Fruit fly (Drosophila melanogaster) Kc167 (cell line): ENCODE measurements around the gene Cyp4ac2.

Experiments used
- Myc ChIP-seq: fragments of >200 bp; optimal IDR thresholded peaks from 2 replicates; lab custom pipeline; 2017; ENCODE audit warnings: missing external identifiers
- Sin3A ChIP-seq: fragments of >200 bp; optimal IDR thresholded peaks from 2 replicates; lab custom pipeline; 2018; ENCODE audit warnings: missing external identifiers
- h ChIP-seq: fragments of >200 bp; optimal IDR thresholded peaks from 3 replicates; lab custom pipeline; 2018; ENCODE audit warnings: missing external identifiers
- insv ChIP-seq: fragments of >200 bp; optimal IDR thresholded peaks from 3 replicates; lab custom pipeline; 2018; ENCODE audit warnings: missing external identifiers
- psq ChIP-seq: fragments of >200 bp; optimal IDR thresholded peaks from 2 replicates; lab custom pipeline; 2017; ENCODE audit warnings: missing external identifiers
- ttk ChIP-seq: sonication (Bioruptor generic); optimal IDR thresholded peaks from 2 replicates; lab custom pipeline; 2017; ENCODE audit warnings: missing external identifiers

The Cyp4ac2 gene

dm6 chr2L:5261223-5261984 lies 4.8 kb upstream of the Cyp4ac2 start:
- TF ChIP-seq ttk (no peak), Myc (no peak), h (lab: Kevin White, UChicago) (no peak), psq (no peak), insv (lab: Kevin White, UChicago) (no peak), Sin3A (no peak)

- no peak for TF ChIP-seq Myc
- no peak for TF ChIP-seq h (lab: Kevin White, UChicago)
- no peak for TF ChIP-seq insv (lab: Kevin White, UChicago)
- no peak for TF ChIP-seq psq
- TF ChIP-seq Sin3A: no peak
- no peak for TF ChIP-seq ttk
These were observed 2.7 kb upstream of the Cyp4ac2 start, which contains the start of gene Cyp4ac1 for dm6 chr2L:5263343-5264051. Gene Cyp4ac1 (plus strand): TSS chr2L:5264001.

dm6 chr2L:5264157-5264556 lies 2.0 kb upstream of the Cyp4ac2 start:
- no peak for TF ChIP-seq h (lab: Kevin White, UChicago)
- no peak for TF ChIP-seq ttk
- TF ChIP-seq insv (lab: Kevin White, UChicago): no peak
- TF ChIP-seq Sin3A: no peak
- TF ChIP-seq Myc: no peak
- TF ChIP-seq psq: no peak

dm6 chr2L:5268198-5268597 lies 2.0 kb downstream of the Cyp4ac2 start, which contains the start of gene Cyp4ac3:
Gene Cyp4ac3 (plus strand): TSS chr2L:5268498.
- TF ChIP-seq ttk (no peak), Myc (no peak), insv (lab: Kevin White, UChicago) (no peak), Sin3A (no peak), psq (no peak)

dm6 chr2L:5270215-5271071 lies 4.3 kb downstream of the Cyp4ac2 start:
- TF ChIP-seq h (lab: Kevin White, UChicago) (no peak), insv (lab: Kevin White, UChicago) (no peak), psq (no peak), ttk (no peak), Myc (no peak), Sin3A (no peak)

dm6 chr2L:5271081-5271480 lies 4.9 kb downstream of the Cyp4ac2 start, which contains the start of gene tkv:
Gene tkv (minus strand): TSS chr2L:5271384.
- TF ChIP-seq psq (no peak), h (lab: Kevin White, UChicago) (no peak), ttk (no peak), Myc (no peak), Sin3A (no peak), insv (lab: Kevin White, UChicago) (no peak)

dm6 chr2L:5277262-5278008 lies 11.2 kb downstream of the Cyp4ac2 start:
- TF ChIP-seq h (lab: Kevin White, UChicago): no peak
- TF ChIP-seq insv (lab: Kevin White, UChicago): no peak
- TF ChIP-seq psq: no peak
- no peak for TF ChIP-seq ttk
- TF ChIP-seq Myc: no peak
- no peak for TF ChIP-seq Sin3A

dm6 chr2L:5278309-5279130 lies 12.3 kb downstream of the Cyp4ac2 start, which contains the start of the genes Nin and Bub1:
Gene Nin (minus strand): TSS chr2L:5278548.
Gene Bub1 (plus strand): TSS chr2L:5278865.
- TF ChIP-seq Myc: no peak
- no peak for TF ChIP-seq ttk
- no peak for TF ChIP-seq Sin3A
- TF ChIP-seq psq: no peak
- TF ChIP-seq h (lab: Kevin White, UChicago): no peak
- TF ChIP-seq insv (lab: Kevin White, UChicago): no peak

dm6 chr2L:5284820-5285219 lies 18.6 kb downstream of the Cyp4ac2 start:
- TF ChIP-seq insv (lab: Kevin White, UChicago) (no peak), Sin3A (no peak), h (lab: Kevin White, UChicago) (no peak), ttk (no peak), psq (no peak), Myc (no peak)

dm6 chr2L:5285860-5286259 lies 19.7 kb downstream of the Cyp4ac2 start:
- TF ChIP-seq Myc: no peak
- TF ChIP-seq Sin3A: no peak
- no peak for TF ChIP-seq psq
- no peak for TF ChIP-seq ttk
- TF ChIP-seq h (lab: Kevin White, UChicago): no peak
- no peak for TF ChIP-seq insv (lab: Kevin White, UChicago)

dm6 chr2L:5286572-5286971 lies 20.4 kb downstream of the Cyp4ac2 start:
- no peak for TF ChIP-seq psq
- no peak for TF ChIP-seq ttk
- no peak for TF ChIP-seq h (lab: Kevin White, UChicago)
- TF ChIP-seq insv (lab: Kevin White, UChicago): no peak
- no peak for TF ChIP-seq Sin3A
- no peak for TF ChIP-seq Myc
